Worm (Caenorhabditis elegans): ENCODE measurements around the gene perm-2.

ce11 chrIV:1170408-1170807 lies 43.8 kb downstream of the perm-2 start, which contains the start of gene cec-2:
- TF ChIP-seq lin-11 (tag; optimal IDR thresholded peaks at IDR 0.05) (no peak), gmeb-1 (tag; optimal IDR thresholded peaks at IDR 0.05) (no peak), unc-55 (GFP tag; optimal IDR thresholded peaks at IDR 0.05) (no peak), elt-3 (tag; optimal IDR thresholded peaks at IDR 0.05) (no peak), nhr-77 (tag; optimal IDR thresholded peaks at IDR 0.05) (no peak)
